Fruit fly (Drosophila melanogaster): ENCODE results near the gene CG17328.

- TF ChIP-seq psq (optimal IDR thresholded peaks at IDR 0.05) (no peak), Sin3A (optimal IDR thresholded peaks at IDR 0.05) (no peak), Myc (optimal IDR thresholded peaks at IDR 0.05) (no peak), ttk (optimal IDR thresholded peaks at IDR 0.05) (no peak), insv (optimal IDR thresholded peaks at IDR 0.05) (no peak)
Observed at dm6 chr2L:16315027-16315426, 15.3 kb downstream of the CG17328 start.

All from Kc167 (cell line).